Fruit fly (Drosophila melanogaster) whole organism, pupa: ENCODE measurements around the gene robo2.

ENCODE experiments used
- CG10348 ChIP-seq: fragments of 200-800 bp; sonication (Bioruptor generic); IDR thresholded peaks from 2 replicates; pipeline ENCODE4 v1.3.6; 2022; ENCODE audit warnings: missing biosample characterization, missing genetic modification characterization
- CG13204 ChIP-seq: fragments of 200-800 bp; sonication (Bioruptor generic); optimal IDR thresholded peaks from 2 replicates; lab custom pipeline; 2018; ENCODE audit warnings: missing biosample characterization, mild to moderate bottlenecking, missing genetic modification characterization, moderate library complexity
- CG14655 ChIP-seq: fragments of 200-800 bp; sonication (Bioruptor generic); optimal IDR thresholded peaks from 3 replicates; lab custom pipeline; 2017; ENCODE audit warnings: mild to moderate bottlenecking, missing biosample characterization, missing genetic modification reagents, missing genetic modification characterization
- CG15710 ChIP-seq: fragments of 200-800 bp; sonication (Bioruptor generic); optimal IDR thresholded peaks from 2 replicates; lab custom pipeline; 2018; ENCODE audit warnings: missing biosample characterization, mild to moderate bottlenecking, missing genetic modification characterization, moderate library complexity
- CG32121 ChIP-seq: fragments of 200-800 bp; sonication (Bioruptor generic); IDR thresholded peaks from 2 replicates; pipeline ENCODE4 v1.3.6; 2022; ENCODE audit warnings: missing biosample characterization, missing genetic modification characterization
- CG8159 ChIP-seq: fragments of 200-800 bp; sonication (Bioruptor generic); optimal IDR thresholded peaks from 3 replicates; lab custom pipeline; 2018; ENCODE audit warnings: missing biosample characterization, mild to moderate bottlenecking, missing genetic modification characterization, moderate library complexity
- CG8301 ChIP-seq: fragments of 200-800 bp; sonication (Bioruptor generic); optimal IDR thresholded peaks from 2 replicates; lab custom pipeline; 2018; ENCODE audit warnings: missing biosample characterization, mild to moderate bottlenecking, missing genetic modification characterization
- CG9948 ChIP-seq: fragments of 200-800 bp; sonication (Bioruptor generic); optimal IDR thresholded peaks from 2 replicates; lab custom pipeline; 2018; ENCODE audit warnings: missing biosample characterization, mild to moderate bottlenecking, missing genetic modification characterization, moderate library complexity
- EcR ChIP-seq: fragments of 200-800 bp; sonication (Bioruptor generic); optimal IDR thresholded peaks from 3 replicates; lab custom pipeline; 2019; ENCODE audit warnings: missing biosample characterization, missing genetic modification characterization, mild to moderate bottlenecking, moderate library complexity, missing genetic modification reagents
- Ets98B ChIP-seq: fragments of 200-800 bp; sonication (Bioruptor generic); IDR thresholded peaks from 2 replicates; pipeline ENCODE4 v1.3.6; 2022; ENCODE audit warnings: missing biosample characterization, missing genetic modification characterization
- Pif1A ChIP-seq: fragments of 200-800 bp; sonication (Bioruptor generic); optimal IDR thresholded peaks from 3 replicates; lab custom pipeline; 2016; ENCODE audit warnings: missing biosample characterization, missing genetic modification characterization
- Pif1B ChIP-seq: fragments of 200-800 bp; sonication (Bioruptor generic); optimal IDR thresholded peaks from 3 replicates; lab custom pipeline; 2016; ENCODE audit warnings: missing biosample characterization, missing genetic modification characterization
- Snoo ChIP-seq: fragments of 200-800 bp; sonication (Bioruptor generic); optimal IDR thresholded peaks from 3 replicates; lab custom pipeline; 2017; ENCODE audit warnings: missing biosample characterization, mild to moderate bottlenecking, missing genetic modification characterization, inconsistent platforms

dm6 chr2L:1422725-1423124 is 2.5 kb upstream of the robo2 start:
- TF ChIP-seq EcR (GFP tag; lab: Kevin White, UChicago) (no peak), CG14655 (GFP tag; lab: Kevin White, UChicago) (peak; percentile 68), CG13204 (GFP tag; lab: Kevin White, UChicago) (no peak), Pif1B (peak; percentile 28), CG8159 (tag; lab: Kevin White, UChicago) (peak; percentile 59), Ets98B (GFP tag; lab: Robert Waterston, UW) (peak; percentile 33; the same call in 1 of the 2 replicates), Pif1A (GFP tag; lab: Kevin White, UChicago) (peak; percentile 60), CG32121 (no peak), Snoo (tag; lab: Kevin White, UChicago) (peak; percentile 27), CG9948 (tag; lab: Kevin White, UChicago) (peak; percentile 56), CG10348 (no peak), CG8301 (tag; lab: Kevin White, UChicago) (peak; percentile 60), CG15710 (tag; lab: Kevin White, UChicago) (peak; percentile 28)
